Worm (Caenorhabditis elegans): ENCODE results near the gene T05C12.1.

- TF ChIP-seq W03F9.2 (tag; optimal IDR thresholded peaks at IDR 0.05) (no peak), dao-5 (tag; optimal IDR thresholded peaks at IDR 0.05) (no peak), him-1 (tag; optimal IDR thresholded peaks at IDR 0.05) (no peak)
Observed at ce11 chrII:8160916-8161315, 12.6 kb upstream of the T05C12.1 start.
